Worm (Caenorhabditis elegans): ENCODE data around the gene cct-3.
A peak's percentile ranks its signal among the peaks of the same experiment; 100 is the strongest.

Gene cct-3

DNA sequence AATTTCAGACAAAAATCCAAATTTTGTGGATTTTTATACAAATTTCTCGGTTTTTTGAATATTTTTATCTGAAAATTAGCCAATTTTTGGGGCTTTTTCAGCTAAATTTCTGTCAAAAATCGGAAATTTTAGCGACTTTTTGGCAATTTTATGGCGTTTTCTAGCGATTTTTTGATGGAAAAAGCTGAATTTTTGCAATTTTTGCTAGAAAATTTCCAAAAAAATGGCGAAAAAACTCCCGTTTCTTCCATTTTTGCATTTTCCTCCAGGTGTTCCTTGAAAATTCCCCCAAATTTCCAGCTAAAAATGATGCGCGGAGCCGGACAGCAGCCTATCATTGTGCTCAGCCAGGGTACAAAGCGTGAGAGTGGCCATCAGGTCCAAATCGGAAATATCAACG is at the start of gene cct-3:
Gene cct-3, plus strand, starts transcription at position 301 of the 400 bp plus-strand sequence.
- no peak for TF ChIP-seq R02D3.7 (tag; optimal IDR thresholded peaks at IDR 0.05)

DNA sequence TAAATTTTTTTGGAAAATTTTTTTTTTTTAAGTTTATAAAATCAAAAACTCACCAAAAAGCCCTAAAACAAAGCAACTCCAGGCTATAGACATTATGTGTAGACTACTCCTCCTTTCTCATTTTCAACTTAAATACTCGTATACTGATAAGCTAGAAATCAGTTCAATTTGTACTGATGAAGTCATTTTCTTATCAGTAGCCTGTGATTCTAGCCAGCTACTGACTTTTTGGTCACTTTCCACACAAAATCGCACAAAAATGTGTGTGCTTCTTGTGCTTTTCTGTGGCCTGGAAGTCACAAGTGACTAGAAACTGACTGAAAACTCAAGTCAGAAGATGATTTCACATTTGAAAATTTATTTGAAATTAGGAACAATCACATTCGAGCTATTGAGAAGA is 47.0 kb upstream of the cct-3 start, which contains the start of gene gba-2:
Gene gba-2, minus strand, starts transcription at position 106 of the 400 bp plus-strand sequence.
- TF ChIP-seq sea-2 (GFP tag; optimal IDR thresholded peaks at IDR 0.05) = no peak
- peak; percentile 63 for TF ChIP-seq elt-2 (tag; optimal IDR thresholded peaks at IDR 0.05)
- TF ChIP-seq pqm-1 (tag; optimal IDR thresholded peaks at IDR 0.05) = peak; percentile 54

DNA sequence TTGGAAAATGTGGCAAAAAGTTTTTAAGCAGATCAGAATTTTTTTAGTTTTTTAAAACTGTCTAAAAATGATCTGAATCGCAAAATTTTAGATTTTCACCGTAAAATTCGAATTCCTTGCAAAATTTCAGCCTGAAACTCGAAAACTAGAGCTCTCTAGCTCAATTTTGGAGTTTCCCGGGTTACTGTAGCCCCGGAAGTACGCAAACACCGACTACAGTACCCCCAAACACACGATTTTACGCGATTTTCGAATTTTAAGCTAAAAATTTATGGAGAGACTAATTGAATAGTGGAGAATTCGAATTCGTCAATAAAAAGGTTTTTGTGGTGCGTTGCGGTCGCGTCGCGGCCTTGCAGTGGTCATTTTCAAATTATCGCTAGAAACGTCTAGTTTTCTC is 46.6 kb upstream of the cct-3 start:
- TF ChIP-seq fos-1 (tag; optimal IDR thresholded peaks at IDR 0.05) = no peak
- TF ChIP-seq nhr-28 (tag; optimal IDR thresholded peaks at IDR 0.05) = no peak

DNA sequence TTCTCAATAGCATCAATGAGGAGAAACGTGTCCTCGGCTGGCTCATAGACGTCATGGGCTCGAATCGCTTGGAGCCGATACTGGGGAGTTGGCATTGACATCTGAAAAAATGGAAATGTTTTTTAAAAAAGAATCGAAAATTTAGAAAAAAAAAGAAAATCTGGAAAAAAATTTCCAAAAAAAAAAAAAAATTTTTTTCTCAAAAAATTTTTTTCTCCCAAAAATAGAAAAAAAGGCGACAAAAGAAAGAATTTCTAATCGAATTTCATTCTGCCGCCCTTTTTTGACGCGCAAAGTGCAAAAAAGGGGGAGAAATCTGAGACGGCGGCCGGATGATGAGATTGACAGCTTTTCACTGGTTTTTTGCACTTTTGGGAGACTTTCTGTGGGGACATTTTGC is 44.0 kb upstream of the cct-3 start, which contains the start of gene mtq-2:
Gene mtq-2, minus strand, starts transcription at position 101 of the 400 bp plus-strand sequence.
- no peak for TF ChIP-seq jun-1 (tag; optimal IDR thresholded peaks at IDR 0.05)
- no peak for TF ChIP-seq nhr-28 (tag; optimal IDR thresholded peaks at IDR 0.05)
- TF ChIP-seq nhr-43 (tag; optimal IDR thresholded peaks at IDR 0.05; ENCODE audit: poor library complexity, severe bottlenecking) = no peak
- no peak for TF ChIP-seq nhr-23 (tag; optimal IDR thresholded peaks at IDR 0.05)
- no peak for TF ChIP-seq lin-39 (tag; optimal IDR thresholded peaks at IDR 0.05)

DNA sequence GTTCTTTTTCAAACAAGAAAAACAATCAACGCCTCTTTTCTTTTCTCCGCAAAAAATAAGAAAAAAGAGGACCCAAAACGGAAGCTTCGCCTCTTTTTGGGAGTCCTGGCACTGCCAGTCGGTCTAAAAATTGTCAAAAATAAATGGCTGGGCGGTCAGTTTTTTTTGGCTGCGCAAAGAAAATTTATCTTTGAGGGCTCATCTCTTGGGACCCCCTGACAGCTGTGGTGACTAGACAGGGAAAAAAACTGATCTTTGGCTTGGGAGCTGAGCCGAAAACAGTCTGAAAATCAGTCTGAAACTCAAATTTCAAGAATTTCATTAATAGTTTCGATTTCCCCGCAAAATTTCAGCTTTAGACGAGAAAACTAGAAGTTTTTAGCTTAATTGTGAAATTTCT is 42.8 kb upstream of the cct-3 start:
- TF ChIP-seq nhr-23 (tag; optimal IDR thresholded peaks at IDR 0.05) (no peak), ztf-4 (tag; optimal IDR thresholded peaks at IDR 0.05) (no peak), jun-1 (tag; optimal IDR thresholded peaks at IDR 0.05) (no peak), zag-1 (tag; optimal IDR thresholded peaks at IDR 0.05) (no peak), ceh-9 (tag; optimal IDR thresholded peaks at IDR 0.05) (no peak), nhr-67 (tag; optimal IDR thresholded peaks at IDR 0.05) (no peak), eor-1 (tag; optimal IDR thresholded peaks at IDR 0.05) (no peak), egl-27 (tag; optimal IDR thresholded peaks at IDR 0.05) (no peak), skn-1 (tag; optimal IDR thresholded peaks at IDR 0.05) (no peak), nhr-43 (tag; optimal IDR thresholded peaks at IDR 0.05; ENCODE audit: poor library complexity, severe bottlenecking) (no peak), nfya-1 (tag; optimal IDR thresholded peaks at IDR 0.05; ENCODE audit: insufficient read depth) (no peak), nhr-11 (tag; optimal IDR thresholded peaks at IDR 0.05) (no peak), elt-2 (tag; optimal IDR thresholded peaks at IDR 0.05) (no peak), pha-4 (tag; optimal IDR thresholded peaks at IDR 0.05) (no peak), ceh-82 (tag; optimal IDR thresholded peaks at IDR 0.05) (no peak), R02D3.7 (tag; optimal IDR thresholded peaks at IDR 0.05) (no peak), nhr-28 (tag; optimal IDR thresholded peaks at IDR 0.05) (no peak), nhr-25 (tag; optimal IDR thresholded peaks at IDR 0.05) (no peak), lin-15B (tag; optimal IDR thresholded peaks at IDR 0.05) (no peak)

DNA sequence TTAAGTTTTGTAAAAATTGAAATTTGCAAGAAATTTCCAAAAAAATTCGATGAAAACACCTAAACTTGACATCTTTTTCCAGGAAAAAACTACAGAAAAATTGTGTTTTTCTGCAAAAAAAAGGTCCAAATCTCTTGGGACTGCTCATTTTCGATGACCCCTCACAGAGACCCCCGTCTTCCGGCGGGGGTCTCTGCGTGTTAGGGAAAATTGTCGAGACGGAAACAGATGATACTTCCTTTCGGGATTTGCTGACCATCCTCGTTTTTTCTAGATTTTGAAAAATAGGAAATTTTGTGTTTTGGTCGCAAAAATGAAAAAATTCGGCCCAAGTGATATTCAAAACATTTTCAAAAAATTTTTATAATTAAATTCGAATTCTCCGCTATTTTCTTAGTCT is 42.0 kb upstream of the cct-3 start:
- TF ChIP-seq egl-27 (tag; optimal IDR thresholded peaks at IDR 0.05) (no peak), ceh-9 (tag; optimal IDR thresholded peaks at IDR 0.05) (no peak), elt-3 (tag; optimal IDR thresholded peaks at IDR 0.05) (no peak), lin-39 (tag; optimal IDR thresholded peaks at IDR 0.05) (peak; percentile 54), nfya-1 (tag; optimal IDR thresholded peaks at IDR 0.05; ENCODE audit: insufficient read depth) (peak; percentile 2), fkh-10 (GFP tag; optimal IDR thresholded peaks at IDR 0.05) (no peak), nhr-76 (tag; optimal IDR thresholded peaks at IDR 0.05) (no peak)

DNA sequence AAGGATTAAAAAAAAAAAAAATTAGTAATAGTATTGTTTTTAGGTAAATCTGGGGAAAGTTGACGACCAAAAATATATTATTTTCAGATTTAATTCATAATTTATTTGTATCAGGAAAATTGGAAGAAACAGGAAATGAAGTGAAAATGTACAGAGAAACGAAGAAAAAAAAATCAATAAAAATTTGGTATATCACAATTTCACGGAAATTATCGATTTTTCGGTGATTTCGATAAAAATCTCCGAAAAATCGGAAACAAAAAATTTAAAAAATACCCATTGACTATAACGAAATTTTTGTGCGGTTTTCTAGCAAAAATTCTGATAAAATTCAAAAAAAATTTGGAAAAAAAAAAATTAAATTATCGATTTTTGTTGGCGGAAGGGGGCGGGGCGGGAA is 41.1 kb upstream of the cct-3 start:
- TF ChIP-seq ceh-28 (tag; optimal IDR thresholded peaks at IDR 0.05) (peak; percentile 80), tbx-2 (tag; optimal IDR thresholded peaks at IDR 0.05) (no peak)

DNA sequence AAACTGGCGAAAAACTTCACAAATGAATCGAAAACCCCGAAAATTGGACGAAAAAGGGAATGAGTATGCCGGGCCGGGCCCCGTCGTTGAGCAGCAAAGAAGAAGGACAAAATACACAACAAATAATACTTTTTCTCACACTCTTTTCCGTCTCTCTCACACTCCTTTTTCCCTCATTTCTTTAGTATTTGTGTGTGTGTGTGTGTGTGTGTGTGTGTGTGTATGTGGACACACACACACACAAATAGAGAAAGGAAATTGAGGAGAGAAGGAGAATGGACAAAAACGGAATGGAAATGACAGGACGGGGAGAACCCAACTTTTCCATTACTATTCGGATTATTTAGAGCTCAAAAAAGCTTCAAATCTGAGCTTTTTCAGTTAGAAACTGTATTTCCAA is 37.8 kb upstream of the cct-3 start:
- peak; percentile 35 for TF ChIP-seq elt-2 (tag; optimal IDR thresholded peaks at IDR 0.05)
- TF ChIP-seq nhr-43 (tag; optimal IDR thresholded peaks at IDR 0.05; ENCODE audit: poor library complexity, severe bottlenecking) = no peak
- no peak for TF ChIP-seq elt-1 (tag; optimal IDR thresholded peaks at IDR 0.05)
- TF ChIP-seq fkh-10 (GFP tag; optimal IDR thresholded peaks at IDR 0.05) = peak; percentile 34
- peak; percentile 95 for TF ChIP-seq pha-4 (tag; optimal IDR thresholded peaks at IDR 0.05)
- no peak for TF ChIP-seq R02D3.7 (tag; optimal IDR thresholded peaks at IDR 0.05)
- no peak for TF ChIP-seq nhr-11 (tag; optimal IDR thresholded peaks at IDR 0.05)
- peak; percentile 58 for TF ChIP-seq hmg-11 (tag; optimal IDR thresholded peaks at IDR 0.05)
- TF ChIP-seq nfya-1 (tag; optimal IDR thresholded peaks at IDR 0.05; ENCODE audit: insufficient read depth) = peak; percentile 67
- peak; percentile 18 for TF ChIP-seq lin-39 (tag; optimal IDR thresholded peaks at IDR 0.05)
- no peak for TF ChIP-seq lsy-12 (tag; optimal IDR thresholded peaks at IDR 0.05)
- TF ChIP-seq jun-1 (tag; optimal IDR thresholded peaks at IDR 0.05) = peak; percentile 36
- TF ChIP-seq aly-2 (tag; optimal IDR thresholded peaks at IDR 0.05) = no peak
- TF ChIP-seq ZK546.5 (tag; optimal IDR thresholded peaks at IDR 0.05) = no peak
- no peak for TF ChIP-seq zag-1 (tag; optimal IDR thresholded peaks at IDR 0.05)
- peak; percentile 40 for TF ChIP-seq snpc-4 (tag; optimal IDR thresholded peaks at IDR 0.05)
- TF ChIP-seq nhr-12 (tag; optimal IDR thresholded peaks at IDR 0.05) = no peak
- peak; percentile 25 for TF ChIP-seq lin-15B (tag; optimal IDR thresholded peaks at IDR 0.05)
- TF ChIP-seq pqm-1 (tag; optimal IDR thresholded peaks at IDR 0.05) = peak; percentile 15
- TF ChIP-seq nhr-76 (tag; optimal IDR thresholded peaks at IDR 0.05) = no peak
- no peak for TF ChIP-seq skn-1 (tag; optimal IDR thresholded peaks at IDR 0.05)

All from whole organism, L3 larva.